Fruit fly (Drosophila melanogaster) whole organism, embryonic: Measurements from ENCODE around the gene CG3448.

Experiments used
- Adf1 ChIP-seq: fragments of 200-800 bp; sonication (Bioruptor generic); IDR thresholded peaks from 2 replicates; pipeline ENCODE4 v1.3.6; 2022; ENCODE audit warnings: missing biosample characterization, missing genetic modification characterization
- Antp ChIP-seq: fragments of 200-800 bp; sonication (Bioruptor generic); optimal IDR thresholded peaks from 3 replicates; lab custom pipeline; 2016; ENCODE audit warnings: missing biosample characterization, missing genetic modification characterization
- Atf-2 ChIP-seq: fragments of 200-800 bp; sonication (Bioruptor generic); optimal IDR thresholded peaks from 2 replicates; lab custom pipeline; 2016; ENCODE audit warnings: missing biosample characterization, missing genetic modification characterization
- B-H2 ChIP-seq: fragments of 200-800 bp; sonication (Bioruptor generic); optimal IDR thresholded peaks from 2 replicates; lab custom pipeline; 2018; ENCODE audit warnings: missing biosample characterization, mild to moderate bottlenecking, missing genetic modification characterization
- CG10366 ChIP-seq: fragments of 200-800 bp; sonication (Bioruptor generic); IDR thresholded peaks from 2 replicates; pipeline ENCODE4 v1.3.6; 2022; ENCODE audit warnings: missing biosample characterization, missing genetic modification characterization
- CG10565 ChIP-seq: fragments of 200-800 bp; sonication (Bioruptor generic); optimal IDR thresholded peaks from 3 replicates; lab custom pipeline; 2016; ENCODE audit warnings: missing biosample characterization, mild to moderate bottlenecking, missing genetic modification characterization
- CG11504 ChIP-seq: fragments of 200-800 bp; sonication (Bioruptor generic); optimal IDR thresholded peaks from 3 replicates; lab custom pipeline; 2019; ENCODE audit warnings: missing biosample characterization, mild to moderate bottlenecking, missing genetic modification characterization, moderate library complexity
- CG12071 ChIP-seq: fragments of 200-800 bp; sonication (Bioruptor generic); optimal IDR thresholded peaks from 3 replicates; lab custom pipeline; 2018; ENCODE audit warnings: missing biosample characterization, mild to moderate bottlenecking, missing genetic modification characterization
- CG12155 ChIP-seq: fragments of 200-800 bp; sonication (Bioruptor generic); optimal IDR thresholded peaks from 3 replicates; lab custom pipeline; 2016; ENCODE audit warnings: missing biosample characterization, missing genetic modification characterization
- CG12391 ChIP-seq: fragments of 200-800 bp; sonication (Bioruptor generic); optimal IDR thresholded peaks from 3 replicates; lab custom pipeline; 2018; ENCODE audit warnings: missing biosample characterization, mild to moderate bottlenecking, missing genetic modification characterization, moderate library complexity
- CG14667 ChIP-seq: fragments of 200-800 bp; sonication (Bioruptor generic); IDR thresholded peaks from 2 replicates; pipeline ENCODE4 v1.3.6; 2022; ENCODE audit warnings: missing biosample characterization, missing genetic modification characterization
- CG1529 ChIP-seq: fragments of 200-800 bp; sonication (Bioruptor generic); optimal IDR thresholded peaks from 3 replicates; lab custom pipeline; 2018; ENCODE audit warnings: missing biosample characterization, missing genetic modification characterization
- CG17612 ChIP-seq: fragments of 200-800 bp; sonication (Bioruptor generic); IDR thresholded peaks from 2 replicates; pipeline ENCODE4 v1.3.6; 2022; ENCODE audit warnings: missing biosample characterization, missing genetic modification characterization
- CG30403 ChIP-seq: fragments of 200-800 bp; sonication (Bioruptor generic); optimal IDR thresholded peaks from 3 replicates; lab custom pipeline; 2016; ENCODE audit warnings: missing biosample characterization, missing genetic modification characterization
- CG34422 ChIP-seq: fragments of 200-800 bp; sonication (Bioruptor generic); IDR thresholded peaks from 3 replicates; pipeline ENCODE4 v1.3.6; 2022; ENCODE audit warnings: missing biosample characterization, missing genetic modification characterization
- CG3838 ChIP-seq: fragments of 200-800 bp; sonication (Bioruptor generic); optimal IDR thresholded peaks from 3 replicates; lab custom pipeline; 2016; ENCODE audit warnings: missing biosample characterization, missing genetic modification characterization
- CG4617 ChIP-seq: fragments of 200-800 bp; sonication (Bioruptor generic); optimal IDR thresholded peaks from 3 replicates; lab custom pipeline; 2016; ENCODE audit warnings: missing biosample characterization, missing genetic modification characterization, borderline replicate concordance
- CG6813 ChIP-seq: fragments of 200-800 bp; sonication (Bioruptor generic); optimal IDR thresholded peaks from 2 replicates; lab custom pipeline; 2017; ENCODE audit warnings: missing biosample characterization, missing genetic modification characterization, mild to moderate bottlenecking, moderate library complexity, missing genetic modification reagents
- CG7839 ChIP-seq: fragments of 200-800 bp; sonication (Bioruptor generic); optimal IDR thresholded peaks from 3 replicates; lab custom pipeline; 2018; ENCODE audit warnings: missing biosample characterization, mild to moderate bottlenecking, missing genetic modification characterization, moderate library complexity
- CrebB ChIP-seq: fragments of 200-800 bp; sonication (Bioruptor generic); optimal IDR thresholded peaks from 3 replicates; lab custom pipeline; 2018; ENCODE audit warnings: missing biosample characterization, mild to moderate bottlenecking, missing genetic modification characterization
- E2f2 ChIP-seq: fragments of 200-800 bp; sonication (Bioruptor generic); IDR thresholded peaks from 2 replicates; pipeline ENCODE4 v1.3.6; 2022; ENCODE audit warnings: missing biosample characterization, missing genetic modification characterization
- Gug ChIP-seq: fragments of 200-800 bp; sonication (Bioruptor generic); IDR thresholded peaks from 4 replicates; pipeline ENCODE4 v1.3.6; 2022; ENCODE audit warnings: missing biosample characterization, missing genetic modification characterization
- HLH4C ChIP-seq: fragments of 200-800 bp; sonication (Bioruptor generic); IDR thresholded peaks from 3 replicates; pipeline ENCODE4 v1.3.6; 2022; ENCODE audit warnings: missing biosample characterization, missing genetic modification characterization; ENCODE audit not compliant: partially characterized antibody
- Kr ChIP-seq: fragments of 200-800 bp; sonication (Bioruptor generic); optimal IDR thresholded peaks from 2 replicates; lab custom pipeline; 2017; ENCODE audit warnings: missing biosample characterization, mild to moderate bottlenecking, missing genetic modification characterization
- Lim3 ChIP-seq: fragments of 200-800 bp; sonication (Bioruptor generic); IDR thresholded peaks from 2 replicates; pipeline ENCODE4 v1.3.6; 2022; ENCODE audit warnings: missing biosample characterization, missing genetic modification characterization
- Lpt ChIP-seq: fragments of >200 bp; optimal IDR thresholded peaks from 2 replicates; lab custom pipeline; 2018; ENCODE audit warnings: missing biosample characterization, missing genetic modification characterization
- MESR4 ChIP-seq: fragments of 200-800 bp; sonication (Bioruptor generic); optimal IDR thresholded peaks from 2 replicates; lab custom pipeline; 2018; ENCODE audit warnings: missing biosample characterization, mild to moderate bottlenecking, missing genetic modification characterization, moderate library complexity
- Nf-YC ChIP-seq: fragments of 200-800 bp; optimal IDR thresholded peaks from 3 replicates; lab custom pipeline; 2019; ENCODE audit warnings: missing biosample characterization, mild to moderate bottlenecking, missing genetic modification characterization, moderate library complexity
- PHDP ChIP-seq: fragments of 200-800 bp; sonication (Bioruptor generic); optimal IDR thresholded peaks from 3 replicates; lab custom pipeline; 2018; ENCODE audit warnings: missing biosample characterization, mild to moderate bottlenecking, missing genetic modification characterization, moderate library complexity
- Six4 ChIP-seq: fragments of 200-800 bp; sonication (Bioruptor generic); optimal IDR thresholded peaks from 2 replicates; lab custom pipeline; 2016; ENCODE audit warnings: missing biosample characterization, missing genetic modification characterization
- al ChIP-seq: fragments of 200-800 bp; sonication (Bioruptor generic); IDR thresholded peaks from 2 replicates; pipeline ENCODE4 v1.3.6; 2022; ENCODE audit warnings: missing biosample characterization, missing genetic modification characterization
- ash1 ChIP-seq: fragments of 200-800 bp; sonication (Bioruptor generic); optimal IDR thresholded peaks from 2 replicates; lab custom pipeline; 2018; ENCODE audit warnings: missing biosample characterization, mild to moderate bottlenecking, missing genetic modification characterization
- bab2 ChIP-seq: fragments of 200-800 bp; sonication (Bioruptor generic); optimal IDR thresholded peaks from 2 replicates; lab custom pipeline; 2016; ENCODE audit warnings: missing biosample characterization, missing genetic modification characterization
- bbx ChIP-seq: fragments of 200-800 bp; sonication (Bioruptor generic); IDR thresholded peaks from 2 replicates; pipeline ENCODE4 v1.3.6; 2022; ENCODE audit warnings: missing biosample characterization, missing genetic modification characterization; ENCODE audit not compliant: partially characterized antibody
- cg ChIP-seq: fragments of 200-800 bp; sonication (Bioruptor generic); optimal IDR thresholded peaks from 3 replicates; lab custom pipeline; 2019; ENCODE audit warnings: missing biosample characterization, mild to moderate bottlenecking, missing genetic modification characterization, moderate library complexity
- emc ChIP-seq: fragments of 200-800 bp; sonication (Bioruptor generic); optimal IDR thresholded peaks from 2 replicates; lab custom pipeline; 2016; ENCODE audit warnings: missing biosample characterization, missing genetic modification characterization
- ems ChIP-seq: fragments of 200-800 bp; sonication (Bioruptor generic); optimal IDR thresholded peaks from 3 replicates; lab custom pipeline; 2016; ENCODE audit warnings: missing biosample characterization, missing genetic modification characterization
- eve ChIP-seq, 2 experiments: fragments of >200 bp; optimal IDR thresholded peaks; 2 replicates each; lab custom pipeline; 2017; ENCODE audit warnings: missing biosample characterization in 2 of 2, missing genetic modification characterization in 2 of 2
- gcm2 ChIP-seq: fragments of 200-800 bp; sonication (Bioruptor generic); optimal IDR thresholded peaks from 2 replicates; lab custom pipeline; 2016; ENCODE audit warnings: missing biosample characterization, missing genetic modification characterization
- hth ChIP-seq: fragments of >200 bp; optimal IDR thresholded peaks from 2 replicates; lab custom pipeline; 2017; ENCODE audit warnings: inconsistent platforms
- jumu ChIP-seq: fragments of 200-800 bp; sonication (Bioruptor generic); optimal IDR thresholded peaks from 3 replicates; lab custom pipeline; 2016; ENCODE audit warnings: missing biosample characterization, missing genetic modification characterization
- lilli ChIP-seq: fragments of 200-800 bp; sonication (Bioruptor generic); optimal IDR thresholded peaks from 3 replicates; lab custom pipeline; 2016; ENCODE audit warnings: missing biosample characterization, missing genetic modification characterization
- maf-S ChIP-seq: fragments of 200-800 bp; sonication (Bioruptor generic); optimal IDR thresholded peaks from 2 replicates; lab custom pipeline; 2016; ENCODE audit warnings: missing biosample characterization, missing genetic modification characterization
- mirr ChIP-seq: fragments of 200-800 bp; sonication (Bioruptor generic); optimal IDR thresholded peaks from 3 replicates; lab custom pipeline; 2018; ENCODE audit warnings: missing biosample characterization, mild to moderate bottlenecking, missing genetic modification characterization
- nerfin-2 ChIP-seq: fragments of 200-800 bp; sonication (Bioruptor generic); IDR thresholded peaks from 2 replicates; pipeline ENCODE4 v1.3.6; 2022; ENCODE audit warnings: missing biosample characterization, missing genetic modification characterization; ENCODE audit not compliant: partially characterized antibody
- onecut ChIP-seq: fragments of 200-800 bp; sonication (Bioruptor generic); IDR thresholded peaks from 2 replicates; pipeline ENCODE4 v1.3.6; 2022; ENCODE audit warnings: missing biosample characterization, missing genetic modification characterization
- pros ChIP-seq: fragments of 200-800 bp; sonication (Bioruptor generic); optimal IDR thresholded peaks from 3 replicates; lab custom pipeline; 2019; ENCODE audit warnings: missing biosample characterization, mild to moderate bottlenecking, missing genetic modification characterization, moderate library complexity
- ssp ChIP-seq: fragments of 200-800 bp; sonication (Bioruptor generic); IDR thresholded peaks from 2 replicates; pipeline ENCODE4 v1.3.6; 2022; ENCODE audit warnings: missing biosample characterization, missing genetic modification characterization
- unpg ChIP-seq: fragments of 200-800 bp; sonication (Bioruptor generic); optimal IDR thresholded peaks from 3 replicates; lab custom pipeline; 2018; ENCODE audit warnings: missing biosample characterization, mild to moderate bottlenecking, missing genetic modification characterization, moderate library complexity
- vfl ChIP-seq: fragments of 200-800 bp; sonication (Bioruptor generic); optimal IDR thresholded peaks from 2 replicates; lab custom pipeline; 2016; ENCODE audit warnings: missing biosample characterization, missing genetic modification characterization

The CG3448 gene

DNA sequence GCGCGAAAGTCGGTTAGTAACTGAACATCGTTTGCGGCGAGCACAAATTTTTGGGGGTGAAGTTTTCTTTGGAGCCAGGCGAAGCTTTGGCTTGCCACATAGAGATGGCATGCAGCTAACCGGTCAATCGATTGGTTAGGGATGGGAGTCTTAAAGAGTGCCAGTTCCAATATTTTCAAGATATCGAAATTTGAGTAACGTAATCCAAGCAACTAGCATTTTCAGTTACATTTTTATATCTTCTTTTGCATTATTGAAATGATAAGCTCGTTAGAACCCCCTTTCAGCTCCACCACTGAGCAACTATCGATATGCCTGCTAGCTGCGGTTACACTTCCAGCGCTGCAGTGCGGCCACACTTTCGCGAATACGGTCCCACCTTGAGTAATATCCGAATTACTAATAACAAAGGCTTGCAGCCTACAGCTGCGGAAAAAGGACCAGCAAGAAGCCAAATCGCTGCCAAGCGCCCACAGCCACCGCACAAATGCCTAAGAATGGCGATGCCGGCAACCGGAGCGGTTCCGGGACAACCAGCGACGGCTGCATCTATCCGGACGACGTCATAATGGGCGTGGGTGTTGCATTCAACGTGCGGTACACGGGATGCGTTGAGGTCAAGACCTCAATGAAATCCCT, 24.6 kb downstream of the CG3448 start, which contains the start of the genes Atat and Shc (continued):
- peak; percentile 100 for TF ChIP-seq CG30403
- peak; percentile 97 for TF ChIP-seq gcm2 (GFP tag; lab: Kevin White, UChicago)
- TF ChIP-seq ash1, result peak; percentile 93
- TF ChIP-seq B-H2 (GFP tag; lab: Kevin White, UChicago), result peak; percentile 99
- TF ChIP-seq maf-S (GFP tag; lab: Kevin White, UChicago), result peak; percentile 99
- peak; percentile 100 for TF ChIP-seq lilli (GFP tag; lab: Kevin White, UChicago)
- TF ChIP-seq emc (GFP tag; lab: Kevin White, UChicago), result peak; percentile 99
- TF ChIP-seq Antp (GFP tag; lab: Kevin White, UChicago), result peak; percentile 100
- TF ChIP-seq cg (GFP tag; lab: Kevin White, UChicago), result peak; percentile 2
- peak; percentile 94 for TF ChIP-seq CG1529 (GFP tag; lab: Kevin White, UChicago)
- TF ChIP-seq hth (lab: Kevin White, UChicago), result no peak
- peak; percentile 21 for TF ChIP-seq pros (GFP tag; lab: Kevin White, UChicago)
- TF ChIP-seq nerfin-2 (GFP tag; lab: Robert Waterston, UW), result peak; percentile 77
- TF ChIP-seq E2f2 (GFP tag; lab: Robert Waterston, UW), result peak; percentile 86
- peak; percentile 87 for TF ChIP-seq HLH4C (GFP tag; lab: Robert Waterston, UW)
- TF ChIP-seq CG3838 (GFP tag; lab: Kevin White, UChicago), result peak; percentile 97
- TF ChIP-seq mirr (GFP tag; lab: Kevin White, UChicago), result peak; percentile 98
- TF ChIP-seq vfl (GFP tag; lab: Kevin White, UChicago), result peak; percentile 99
- peak; percentile 97 for TF ChIP-seq CrebB
- TF ChIP-seq unpg, result peak; percentile 98
- TF ChIP-seq MESR4 (GFP tag; lab: Kevin White, UChicago), result peak; percentile 69
- peak; percentile 99 for TF ChIP-seq CG12155 (GFP tag; lab: Kevin White, UChicago)
- peak; percentile 100 for TF ChIP-seq CG10366 (GFP tag; lab: Robert Waterston, UW)
- peak; percentile 99 for TF ChIP-seq Atf-2
- peak; percentile 100 for TF ChIP-seq Gug
- peak; percentile 100 for TF ChIP-seq CG34422
- peak; percentile 99 for TF ChIP-seq ems (GFP tag; lab: Kevin White, UChicago)
- no peak for TF ChIP-seq Lpt (GFP tag; lab: Kevin White, UChicago)
- TF ChIP-seq al (GFP tag; lab: Robert Waterston, UW), result peak; percentile 100
- TF ChIP-seq CG4617, result peak; percentile 100
- TF ChIP-seq bbx (GFP tag; lab: Robert Waterston, UW), result peak; percentile 71; the same call in 1 of the 2 replicates
- peak; percentile 90 for TF ChIP-seq Adf1 (GFP tag; lab: Robert Waterston, UW)
- TF ChIP-seq CG7839 (tag; lab: Kevin White, UChicago), result peak; percentile 99
- TF ChIP-seq Nf-YC (tag; lab: Kevin White, UChicago), result peak; percentile 91
- TF ChIP-seq bab2 (GFP tag; lab: Kevin White, UChicago), result peak; percentile 100
- peak; percentile 99 for TF ChIP-seq CG17612 (GFP tag; lab: Robert Waterston, UW)
- TF ChIP-seq CG12071 (GFP tag; lab: Kevin White, UChicago), result peak; percentile 97
- TF ChIP-seq PHDP (tag; lab: Kevin White, UChicago), result peak; percentile 98
- TF ChIP-seq jumu (GFP tag; lab: Kevin White, UChicago), result peak; percentile 100
- TF ChIP-seq Lim3 (GFP tag; lab: Robert Waterston, UW), result peak; percentile 99
- TF ChIP-seq CG10565 (GFP tag; lab: Kevin White, UChicago), result peak; percentile 97
- peak; percentile 99 for TF ChIP-seq Six4
- peak in 1 of 2 experiments; percentile 96 for TF ChIP-seq eve (GFP tag; optimal IDR thresholded peaks at IDR 0.05; lab: Kevin White, UChicago)
- no peak for TF ChIP-seq Kr (GFP tag; lab: Kevin White, UChicago)
- TF ChIP-seq CG11504 (tag; lab: Kevin White, UChicago), result peak; percentile 97
- TF ChIP-seq CG6813 (GFP tag; lab: Kevin White, UChicago), result peak; percentile 96
- peak; percentile 97 for TF ChIP-seq ssp
- peak; percentile 94 for TF ChIP-seq onecut (GFP tag; lab: Robert Waterston, UW)
- TF ChIP-seq CG12391 (tag; lab: Kevin White, UChicago), result peak; percentile 99
- peak; percentile 100 for TF ChIP-seq CG14667 (GFP tag; lab: Robert Waterston, UW)
